Worm (Caenorhabditis elegans) whole organism, early embryonic: ENCODE measurements around the gene Y57G11C.1144.

Source experiments
- B0310.2 ChIP-seq: sonication (generic microtip); optimal IDR thresholded peaks from 2 replicates; lab custom pipeline; 2016; ENCODE audit warnings: mild to moderate bottlenecking, missing genetic modification characterization, missing compliant biosample characterization
- aly-1 ChIP-seq: sonication (generic microtip); optimal IDR thresholded peaks from 2 replicates; lab custom pipeline; 2016; ENCODE audit warnings: missing genetic modification characterization, missing compliant biosample characterization
- ama-1 ChIP-seq: fragments of 150-350 bp; optimal IDR thresholded peaks from 2 replicates; lab custom pipeline; 2014
- ceh-36 ChIP-seq: sonication (generic microtip); optimal IDR thresholded peaks from 2 replicates; lab custom pipeline; 2016; ENCODE audit warnings: missing genetic modification characterization, inconsistent platforms, missing compliant biosample characterization
- flt-1 ChIP-seq: fragments of 200-800 bp; sonication (Bioruptor generic); IDR thresholded peaks from 2 replicates; pipeline ENCODE4 v1.3.6; 2022; ENCODE audit warnings: missing genetic modification characterization, missing compliant biosample characterization
- hmbx-1 ChIP-seq: sonication (generic microtip); optimal IDR thresholded peaks from 2 replicates; lab custom pipeline; 2016; ENCODE audit warnings: mild to moderate bottlenecking, missing genetic modification characterization, missing compliant biosample characterization
- hmg-4 ChIP-seq: fragments of 200-800 bp; sonication (Bioruptor generic); optimal IDR thresholded peaks from 2 replicates; lab custom pipeline; 2018; ENCODE audit warnings: mild to moderate bottlenecking, missing genetic modification characterization, missing compliant biosample characterization
- hnd-1 ChIP-seq: sonication (generic microtip); optimal IDR thresholded peaks from 2 replicates; lab custom pipeline; 2016; ENCODE audit warnings: missing genetic modification characterization, missing compliant biosample characterization
- pes-1 ChIP-seq: fragments of 200-800 bp; sonication (Bioruptor generic); IDR thresholded peaks from 2 replicates; pipeline ENCODE4 v1.3.6; 2022; ENCODE audit warnings: missing genetic modification reagents, missing genetic modification characterization, missing compliant biosample characterization
- scrt-1 ChIP-seq: fragments of 200-800 bp; sonication (Bioruptor generic); IDR thresholded peaks from 2 replicates; pipeline ENCODE4 v1.3.6; 2022; ENCODE audit warnings: missing genetic modification characterization, missing compliant biosample characterization
- sea-1 ChIP-seq: fragments of 200-800 bp; sonication (Bioruptor generic); conservative IDR thresholded peaks from 2 replicates; pipeline ENCODE4 v1.3.6; 2022; ENCODE audit warnings: missing genetic modification characterization, missing compliant biosample characterization
- tbx-11 ChIP-seq: fragments of 200-800 bp; sonication (Bioruptor generic); IDR thresholded peaks from 2 replicates; pipeline ENCODE4 v1.3.6; 2022; ENCODE audit warnings: missing genetic modification characterization, missing compliant biosample characterization
- tbx-37 ChIP-seq: fragments of 200-800 bp; sonication (Bioruptor generic); conservative IDR thresholded peaks from 2 replicates; pipeline ENCODE4 v1.3.6; 2022; ENCODE audit warnings: missing genetic modification reagents, missing genetic modification characterization, missing compliant biosample characterization
- tra-4 ChIP-seq: sonication (generic microtip); optimal IDR thresholded peaks from 2 replicates; lab custom pipeline; 2017; ENCODE audit warnings: missing genetic modification characterization, missing compliant biosample characterization

ce11 chrIV:14909589-14909988, 27.5 kb upstream of the Y57G11C.1144 start, which contains the start of gene pnc-2:
- no peak for TF ChIP-seq tbx-37 (GFP tag; lab: Robert Waterston, UW)
- no peak for TF ChIP-seq pes-1 (GFP tag; lab: Robert Waterston, UW)
- TF ChIP-seq ama-1 (lab: Kevin White, UChicago): no peak
- no peak for TF ChIP-seq scrt-1 (GFP tag; lab: Robert Waterston, UW)
- TF ChIP-seq hnd-1 (tag; lab: Kevin White, UChicago): no peak
- no peak for TF ChIP-seq aly-1 (tag; lab: Kevin White, UChicago)
- no peak for TF ChIP-seq B0310.2 (tag; lab: Kevin White, UChicago)
- TF ChIP-seq flt-1 (GFP tag; lab: Robert Waterston, UW): no peak
- no peak for TF ChIP-seq sea-1 (GFP tag; lab: Robert Waterston, UW)
- no peak for TF ChIP-seq hmg-4 (GFP tag; lab: Kevin White, UChicago)
- no peak for TF ChIP-seq ceh-36 (tag; lab: Kevin White, UChicago)
- no peak for TF ChIP-seq tra-4
- TF ChIP-seq hmbx-1 (tag; lab: Kevin White, UChicago): no peak
- TF ChIP-seq tbx-11 (GFP tag; lab: Robert Waterston, UW): no peak
